Worm (Caenorhabditis elegans): ENCODE data around the gene mmab-1.

The mmab-1 gene

DNA sequence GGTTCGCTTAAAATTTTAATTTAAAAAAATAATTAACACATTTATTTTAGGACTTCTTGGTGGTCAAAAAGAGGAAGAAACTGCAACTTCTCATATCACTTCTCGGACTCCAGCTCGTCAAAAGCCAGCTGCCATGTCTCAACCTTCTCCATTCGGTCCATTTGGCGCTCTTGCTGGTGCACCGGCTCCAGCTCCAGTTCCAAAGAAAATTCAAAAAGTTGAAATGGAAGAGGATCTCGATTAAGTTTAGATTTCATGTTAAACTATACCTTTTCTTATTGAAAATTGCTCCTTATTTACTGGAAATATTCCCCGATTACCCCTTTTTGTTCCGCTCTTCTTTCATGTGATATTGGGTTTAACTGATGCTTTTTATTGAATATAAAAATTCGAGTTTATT is 8.2 kb downstream of the mmab-1 start:
- TF ChIP-seq unc-62 (GFP tag; optimal IDR thresholded peaks at IDR 0.05), result no peak
- peak; percentile 19 for TF ChIP-seq hrde-1 (tag; optimal IDR thresholded peaks at IDR 0.05; ENCODE audit: borderline replicate concordance)
- TF ChIP-seq dpl-1 (GFP tag; optimal IDR thresholded peaks at IDR 0.05), result no peak
- no peak for TF ChIP-seq tbp1 (GFP tag; optimal IDR thresholded peaks at IDR 0.05)
- no peak for TF ChIP-seq ceh-58 (GFP tag; IDR thresholded peaks at IDR 0.05)
- no peak for TF ChIP-seq somi-1 (GFP tag; optimal IDR thresholded peaks at IDR 0.05)

DNA sequence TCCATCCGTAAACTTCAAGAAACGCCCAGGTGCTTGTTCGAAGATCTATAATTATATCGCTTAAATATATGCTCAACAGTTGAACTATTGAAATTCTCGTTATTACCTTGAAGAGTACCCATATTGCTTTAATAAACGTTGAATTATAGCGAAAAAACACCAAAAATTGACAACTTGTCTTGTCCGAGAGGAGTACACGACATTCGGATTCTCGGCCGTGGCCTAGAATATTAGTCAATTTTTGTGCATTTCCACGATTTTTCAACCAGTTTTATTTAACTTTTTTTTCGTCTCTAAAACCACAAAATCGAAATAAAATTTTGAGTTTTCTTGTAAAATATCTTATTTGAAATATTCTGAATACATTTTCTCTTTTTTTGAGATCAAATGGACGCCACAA is 9.6 kb downstream of the mmab-1 start, which contains the start of the genes F26F4.9 and cee-1:
TSS of gene F26F4.9 (minus strand) at position 205 of the 400 bp plus-strand sequence.
TSS of gene cee-1 (plus strand) at position 383 of the 400 bp plus-strand sequence.
- TF ChIP-seq rcor-1 (GFP tag; IDR thresholded peaks at IDR 0.05), result 0 out of 2 replicates have a peak, but pooled peaks have one; percentile 15
- TF ChIP-seq Y53G8AR.9 (GFP tag; conservative IDR thresholded peaks at IDR 0.05), result no peak
- no peak for TF ChIP-seq F57A8.1 (GFP tag; optimal IDR thresholded peaks at IDR 0.05)
- TF ChIP-seq ceh-79 (tag; optimal IDR thresholded peaks at IDR 0.05), result no peak
- TF ChIP-seq efl-1 (GFP tag; optimal IDR thresholded peaks at IDR 0.05), result no peak
- TF ChIP-seq dpff-1 (tag; optimal IDR thresholded peaks at IDR 0.05), result no peak
- TF ChIP-seq nfya-1 (tag; optimal IDR thresholded peaks at IDR 0.05; ENCODE audit: borderline replicate concordance, insufficient read depth), result no peak
- TF ChIP-seq ztf-6 (GFP tag; IDR thresholded peaks at IDR 0.05), result no peak
- peak; percentile 5 for TF ChIP-seq lin-40 (tag; optimal IDR thresholded peaks at IDR 0.05)
- TF ChIP-seq attf-3 (GFP tag; conservative IDR thresholded peaks at IDR 0.05), result no peak
- no peak for TF ChIP-seq pha-4 (tag; optimal IDR thresholded peaks at IDR 0.05)
- TF ChIP-seq ZK185.1 (tag; optimal IDR thresholded peaks at IDR 0.05; ENCODE audit: poor library complexity, severe bottlenecking), result peak; percentile 76
- TF ChIP-seq madf-6 (GFP tag; IDR thresholded peaks at IDR 0.05), result no peak
- TF ChIP-seq nhr-27 (tag; optimal IDR thresholded peaks at IDR 0.05), result no peak
- peak; percentile 3 for TF ChIP-seq lin-54 (GFP tag; optimal IDR thresholded peaks at IDR 0.05)
- no peak for TF ChIP-seq F52B5.7 (tag; optimal IDR thresholded peaks at IDR 0.05)
- TF ChIP-seq mcd-1 (GFP tag; IDR thresholded peaks at IDR 0.05), result peak; percentile 48; the same call in 1 of the 2 replicates
- TF ChIP-seq F22D6.2 (tag; optimal IDR thresholded peaks at IDR 0.05), result no peak
- TF ChIP-seq athp-1 (tag; optimal IDR thresholded peaks at IDR 0.05), result no peak
- no peak for TF ChIP-seq F39B2.1 (GFP tag; IDR thresholded peaks at IDR 0.05)
- no peak for TF ChIP-seq ztf-28 (GFP tag; IDR thresholded peaks at IDR 0.05)
- TF ChIP-seq B0336.3 (GFP tag; IDR thresholded peaks at IDR 0.05), result no peak
- TF ChIP-seq B0019.2 (GFP tag; conservative IDR thresholded peaks at IDR 0.05), result no peak
- no peak for TF ChIP-seq egl-18 (GFP tag; IDR thresholded peaks at IDR 0.05)
- TF ChIP-seq lin-35 (GFP tag; optimal IDR thresholded peaks at IDR 0.05), result peak in 1 of 3 experiments; percentile 63
- no peak for TF ChIP-seq T07F8.4 (tag; optimal IDR thresholded peaks at IDR 0.05)
- TF ChIP-seq ceh-27 (GFP tag; optimal IDR thresholded peaks at IDR 0.05), result peak; percentile 61
- no peak for TF ChIP-seq madf-3 (GFP tag; IDR thresholded peaks at IDR 0.05)
- no peak for TF ChIP-seq ceh-91 (GFP tag; IDR thresholded peaks at IDR 0.05)
- TF ChIP-seq lsl-1 (GFP tag; optimal IDR thresholded peaks at IDR 0.05), result peak; percentile 34
- TF ChIP-seq fkh-3 (tag; optimal IDR thresholded peaks at IDR 0.05), result no peak
- no peak for TF ChIP-seq egrh-3 (GFP tag; IDR thresholded peaks at IDR 0.05)
- TF ChIP-seq nhr-80 (tag; optimal IDR thresholded peaks at IDR 0.05), result no peak
- no peak for TF ChIP-seq xnd-1 (tag; optimal IDR thresholded peaks at IDR 0.05)
- TF ChIP-seq Y67H2A.10 (GFP tag; conservative IDR thresholded peaks at IDR 0.05), result no peak
- no peak for TF ChIP-seq tbp1 (GFP tag; optimal IDR thresholded peaks at IDR 0.05)
- no peak for TF ChIP-seq F37B4.10 (GFP tag; IDR thresholded peaks at IDR 0.05)
- TF ChIP-seq ekl-4 (GFP tag; IDR thresholded peaks at IDR 0.05), result no peak
- peak; percentile 36; the same call in 1 of the 2 replicates for TF ChIP-seq madf-8 (GFP tag; conservative IDR thresholded peaks at IDR 0.05)
- no peak for TF ChIP-seq ztf-3 (GFP tag; optimal IDR thresholded peaks at IDR 0.05)
- TF ChIP-seq sea-2 (GFP tag; IDR thresholded peaks at IDR 0.05), result no peak
- TF ChIP-seq lag-1 (GFP tag; IDR thresholded peaks at IDR 0.05), result no peak
- no peak for TF ChIP-seq attf-5 (GFP tag; optimal IDR thresholded peaks at IDR 0.05)

Data from whole organism, young adult.